Fruit fly (Drosophila melanogaster): Measurements from ENCODE around the gene Drsl1.

Gene Drsl1

DNA sequence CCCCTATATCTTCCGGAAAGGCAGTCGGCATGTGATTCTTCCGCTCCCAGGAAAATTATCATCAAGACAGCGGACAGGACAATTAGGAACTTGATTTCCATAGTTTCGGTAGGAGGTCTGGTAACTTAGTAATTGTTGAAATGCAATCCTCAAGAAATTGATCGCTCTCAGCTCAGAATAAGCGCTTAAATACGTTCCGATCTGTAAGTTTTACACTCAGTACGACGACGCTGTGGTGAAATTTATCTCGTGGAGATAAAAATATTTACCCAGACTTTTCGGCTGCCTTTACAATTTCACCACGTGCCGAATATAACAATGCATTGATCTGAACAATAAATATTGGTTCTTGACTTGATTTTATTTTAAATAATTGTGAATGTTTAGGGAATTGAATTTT, at the start of gene Drsl1:
Drsl1 (minus strand) TSS at position 101 of the 400 bp plus-strand sequence.
- no peak for TF ChIP-seq noc (tag; optimal IDR thresholded peaks at IDR 0.05)

DNA sequence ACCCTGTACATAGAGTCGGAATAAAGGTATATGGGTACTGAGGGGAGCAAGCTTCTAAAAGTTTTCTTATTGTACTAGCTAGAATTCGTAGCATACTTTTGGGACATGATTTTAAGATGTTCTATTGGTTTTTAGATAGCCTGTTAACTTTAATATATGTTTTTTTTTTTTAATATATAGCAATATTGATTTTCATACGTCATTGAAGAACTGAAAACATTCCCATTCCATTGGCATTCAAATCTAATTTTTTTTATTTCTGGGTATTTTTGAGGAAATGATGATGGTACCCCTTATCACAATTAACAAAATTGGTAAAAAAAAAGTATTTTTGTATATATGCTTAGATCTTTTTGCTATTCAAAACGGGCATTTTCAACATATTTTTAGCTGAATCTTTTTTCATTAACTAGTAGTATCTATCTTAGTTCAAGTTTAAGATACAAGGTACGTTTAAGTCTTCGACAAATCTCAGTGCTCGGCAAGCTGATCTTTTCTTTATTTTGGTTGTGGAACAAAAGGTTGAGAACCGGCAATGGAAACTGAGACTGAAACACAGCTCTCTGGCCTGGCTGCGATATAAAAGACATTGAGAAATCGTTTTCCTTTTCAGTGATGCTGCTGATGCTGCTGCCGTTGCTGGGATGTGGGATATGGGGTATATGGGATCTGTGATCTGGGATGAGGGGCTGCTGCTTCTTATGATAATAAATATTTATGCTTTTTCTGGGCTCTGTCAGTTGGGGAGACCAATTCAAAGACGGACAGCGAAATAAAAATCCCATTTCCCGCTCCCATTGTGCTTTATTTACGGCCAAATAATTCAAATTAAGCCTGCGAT, 49.2 kb upstream of the Drsl1 start:
- no peak for TF ChIP-seq noc (tag; optimal IDR thresholded peaks at IDR 0.05)

DNA sequence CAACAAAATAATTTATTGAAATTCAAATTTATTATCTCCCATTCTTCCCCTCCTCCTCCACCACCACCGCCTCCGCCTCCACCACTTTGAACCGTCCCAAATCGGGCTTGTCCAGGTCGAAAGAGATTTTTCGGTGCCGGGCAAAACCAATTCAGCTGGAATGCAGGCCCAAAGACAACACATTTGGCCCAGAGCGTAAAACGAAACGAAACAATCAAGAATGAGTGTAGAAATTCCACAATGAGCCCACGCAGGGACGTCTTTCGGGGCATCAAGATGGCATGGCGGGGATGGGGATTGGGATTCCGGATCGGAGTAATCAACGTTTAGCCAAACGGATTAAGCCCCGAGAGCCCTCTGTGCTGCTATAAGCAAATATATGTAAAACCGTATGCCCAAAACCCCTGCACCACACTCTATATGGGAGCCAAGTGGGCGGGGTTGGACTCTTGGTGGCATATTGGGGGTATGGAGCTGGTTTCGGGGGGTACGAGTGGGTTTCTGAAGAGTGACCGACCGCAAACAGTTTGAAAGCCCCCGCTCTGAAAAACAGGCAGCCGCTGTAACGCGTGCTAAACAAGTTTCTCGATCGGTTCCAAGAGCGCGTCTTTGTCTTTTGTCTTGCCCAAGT, 48.5 kb upstream of the Drsl1 start:
- TF ChIP-seq noc (tag; optimal IDR thresholded peaks at IDR 0.05): peak; percentile 21

DNA sequence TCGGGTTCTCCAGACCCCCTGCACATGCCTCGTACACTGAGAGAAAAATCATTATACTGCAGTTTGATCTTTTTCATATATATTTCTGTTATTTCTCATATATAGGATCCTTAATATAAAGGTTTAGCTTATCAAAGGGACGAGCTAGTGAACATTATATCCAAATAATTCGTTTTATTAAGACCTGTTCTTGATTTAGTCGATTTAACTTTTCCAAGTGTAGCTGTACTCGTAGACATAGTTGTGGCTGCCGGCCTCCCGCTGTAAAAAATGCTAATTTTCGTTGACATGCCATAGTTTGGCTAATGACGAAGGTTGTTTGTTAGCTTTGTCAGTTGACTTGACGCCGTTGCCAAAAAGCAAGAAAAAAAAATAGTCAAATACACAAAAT, 46.9 kb upstream of the Drsl1 start:
- TF ChIP-seq noc (tag; optimal IDR thresholded peaks at IDR 0.05): peak; percentile 88

DNA sequence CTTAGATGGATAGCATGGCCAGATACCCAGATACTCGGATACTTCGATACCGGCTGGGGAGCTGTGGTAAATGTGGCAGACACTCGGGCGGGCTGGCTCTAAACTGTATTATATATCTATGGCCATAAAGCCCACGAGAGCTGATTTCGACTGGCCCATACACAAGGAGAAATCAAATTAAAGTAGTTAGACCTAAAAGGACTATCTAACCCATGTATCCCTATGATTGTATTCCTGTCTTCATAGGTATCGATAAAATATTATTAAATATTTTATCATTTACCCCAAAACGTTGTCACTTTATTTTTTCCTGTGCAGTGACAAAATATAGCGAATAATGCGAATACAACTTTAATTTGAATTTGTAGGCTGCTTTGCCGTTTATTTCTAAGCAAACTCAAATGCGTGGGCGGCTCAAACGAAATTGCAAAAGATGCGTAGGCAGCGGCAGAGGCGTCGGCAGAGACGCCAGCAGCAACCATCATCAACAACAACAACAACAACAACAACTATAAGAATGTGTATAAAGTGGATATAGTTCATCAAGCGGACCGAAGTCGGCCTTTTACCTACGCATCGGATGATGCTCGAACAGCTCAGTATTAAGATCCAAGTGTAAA, 46.4 kb upstream of the Drsl1 start:
- peak; percentile 3 for TF ChIP-seq noc (tag; optimal IDR thresholded peaks at IDR 0.05)

DNA sequence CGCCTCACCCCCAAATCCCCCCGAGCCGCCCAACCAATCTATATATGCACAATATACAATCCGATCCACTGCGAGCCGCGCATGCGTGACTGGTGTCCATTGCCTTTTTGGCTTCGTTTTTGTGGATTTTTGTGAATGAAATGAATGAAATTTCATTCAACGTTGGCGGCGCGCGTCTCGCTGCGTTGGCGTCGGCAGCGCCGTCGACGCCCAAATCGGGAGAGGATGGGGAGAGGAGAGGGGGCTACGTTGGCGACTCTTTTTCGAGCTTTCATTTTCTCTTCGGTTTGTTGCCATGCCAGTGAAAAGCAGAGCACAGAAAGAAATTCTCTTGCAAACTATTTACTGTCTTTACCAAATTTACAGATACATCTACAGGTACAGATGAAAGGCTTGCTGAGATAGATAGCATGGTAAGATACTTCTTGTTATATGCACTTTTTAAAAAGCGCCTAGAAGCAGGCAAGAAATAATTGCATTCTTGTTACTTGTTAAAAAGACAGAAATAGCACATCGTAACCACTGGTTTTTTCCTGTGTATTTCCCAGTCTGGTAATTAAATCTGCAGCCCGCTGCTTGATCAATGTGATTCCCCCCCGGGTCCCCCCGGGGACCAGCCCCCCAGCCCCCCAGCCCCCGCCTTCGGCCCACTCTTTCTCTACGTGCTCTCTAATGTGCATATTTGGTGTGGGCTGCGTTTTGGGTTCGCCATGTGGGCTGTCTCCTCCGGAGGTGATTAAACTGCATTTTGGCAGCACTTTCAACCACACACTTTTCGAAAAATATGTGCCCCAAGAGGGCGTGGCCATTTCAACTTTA, 44.8 kb upstream of the Drsl1 start:
- no peak for TF ChIP-seq noc (tag; optimal IDR thresholded peaks at IDR 0.05)

DNA sequence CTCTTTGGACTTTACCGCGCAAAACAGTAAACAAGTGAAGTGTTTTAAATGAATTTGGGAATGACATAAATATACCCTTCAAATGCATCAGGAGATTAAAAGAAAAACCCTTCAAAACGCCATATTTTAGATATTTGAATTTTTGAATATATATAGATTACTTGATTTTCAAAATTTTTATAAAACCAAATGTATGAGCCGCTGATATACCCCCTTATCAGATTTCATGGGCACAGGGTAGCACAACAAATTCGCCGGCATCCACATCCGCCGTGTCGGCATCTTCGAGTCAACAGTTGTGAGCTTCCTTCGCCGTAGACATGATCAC, 42.3 kb upstream of the Drsl1 start, which contains the start of gene Ids:
Ids (plus strand) TSS at position 304 of the 328 bp plus-strand sequence.
- peak; percentile 66 for TF ChIP-seq noc (tag; optimal IDR thresholded peaks at IDR 0.05)

DNA sequence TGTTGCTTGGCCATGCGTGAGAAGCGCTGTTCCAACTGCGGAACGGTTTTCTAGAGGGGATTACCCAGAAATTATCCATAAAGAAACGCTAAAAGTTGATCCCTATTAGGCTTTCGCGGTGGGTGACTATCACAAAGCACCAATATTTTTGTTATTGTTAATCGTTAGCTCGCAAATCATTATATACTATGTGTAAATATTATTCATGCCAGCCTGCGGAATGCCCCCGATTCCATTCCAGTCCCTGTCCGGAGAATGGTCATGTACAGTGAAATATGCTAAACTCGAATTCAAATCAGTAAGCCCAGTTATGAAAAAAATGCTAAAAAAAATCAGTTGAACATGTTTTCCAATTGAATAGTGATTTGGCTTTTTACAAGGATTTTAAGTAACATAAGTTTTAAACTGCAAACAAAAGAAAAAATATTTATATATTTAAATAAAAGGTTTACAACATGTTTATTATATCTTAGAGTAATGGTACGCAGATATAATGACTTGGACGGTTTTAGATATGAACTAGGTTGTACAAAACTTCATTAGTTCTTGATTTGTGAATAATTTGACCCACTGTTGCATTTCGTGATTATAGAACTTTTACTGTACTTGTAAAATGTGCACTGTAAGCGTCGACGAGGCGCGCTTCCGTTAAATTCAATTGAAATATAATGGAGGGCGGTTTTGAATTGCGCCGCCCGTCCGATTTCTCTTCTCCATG, 41.8 kb upstream of the Drsl1 start:
- TF ChIP-seq noc (tag; optimal IDR thresholded peaks at IDR 0.05): no peak

DNA sequence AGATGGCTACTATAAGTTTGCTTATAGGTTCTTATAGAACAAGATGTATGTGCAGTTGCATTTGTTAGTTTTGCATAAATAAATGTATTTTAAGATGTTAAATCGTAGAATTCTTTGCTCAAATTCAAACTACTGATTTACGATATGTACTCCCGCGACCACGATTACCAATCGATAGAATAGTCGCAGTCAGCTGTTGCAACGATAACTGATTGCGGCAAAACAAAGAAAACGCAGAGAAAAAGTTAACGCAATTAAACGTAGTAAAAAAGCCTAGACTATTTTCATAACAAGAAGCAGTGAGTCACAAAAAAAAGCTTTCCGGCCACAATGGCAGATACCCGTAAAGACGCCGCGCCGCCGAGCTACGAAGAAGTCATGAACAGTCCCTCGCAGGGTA, 41.0 kb upstream of the Drsl1 start, which contains the start of gene CG12012:
CG12012 (plus strand) TSS at position 207 of the 400 bp plus-strand sequence.
- no peak for TF ChIP-seq noc (tag; optimal IDR thresholded peaks at IDR 0.05)

DNA sequence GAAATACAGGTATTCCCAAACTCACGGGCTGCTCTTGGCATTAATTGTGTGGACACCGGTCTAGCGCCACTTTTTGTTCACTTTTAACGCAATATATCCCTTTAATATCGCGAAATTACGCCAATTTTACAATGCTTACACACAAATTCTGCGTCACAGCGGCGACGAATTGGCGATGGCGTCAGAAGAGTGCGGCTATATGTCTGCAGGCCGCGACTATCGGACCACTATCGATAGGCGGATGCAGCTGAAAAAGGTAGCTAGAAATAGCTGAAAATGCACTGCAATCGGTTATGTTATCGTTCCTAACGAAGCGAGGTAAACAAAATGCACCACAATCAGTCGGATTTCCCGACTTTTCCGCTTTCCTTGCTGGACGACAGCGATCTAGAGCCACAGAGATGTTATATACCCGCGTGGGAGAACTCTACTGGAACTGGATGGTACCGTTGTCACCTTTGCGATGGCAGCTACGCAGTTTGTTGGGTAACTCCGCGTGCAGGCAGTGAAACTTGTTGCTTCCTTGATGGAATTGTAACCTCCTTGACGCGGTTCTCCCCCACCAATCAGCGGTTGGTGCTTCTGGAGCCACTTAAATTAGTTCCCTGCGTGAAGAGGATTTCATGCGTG, 38.5 kb upstream of the Drsl1 start, which contains the start of the genes Ythdc1 and CG12010:
Ythdc1 (minus strand) TSS at position 177 of the 630 bp plus-strand sequence.
CG12010 (plus strand) TSS at position 289 of the 630 bp plus-strand sequence.
- TF ChIP-seq noc (tag; optimal IDR thresholded peaks at IDR 0.05): no peak

DNA sequence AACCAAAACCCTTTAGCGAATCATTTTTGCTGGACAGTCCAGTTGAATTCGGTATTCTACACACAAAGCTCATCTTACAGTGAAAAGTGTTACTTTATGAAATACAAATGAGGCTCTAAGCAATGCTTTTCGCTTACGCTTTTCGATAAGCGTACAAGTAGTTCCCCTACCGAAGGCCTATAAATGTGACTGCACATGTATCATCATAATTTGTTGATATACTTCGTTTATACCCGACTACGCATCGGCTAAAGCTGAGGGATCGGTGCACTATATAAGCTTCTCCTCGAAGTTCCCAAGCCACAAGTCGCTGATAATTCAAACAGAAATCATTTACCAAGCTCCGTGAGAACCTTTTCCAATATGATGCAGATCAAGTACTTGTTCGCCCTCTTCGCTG, 33.7 kb upstream of the Drsl1 start, which contains the start of gene Drs:
Drs (plus strand) TSS at position 301 of the 400 bp plus-strand sequence.
- no peak for TF ChIP-seq noc (tag; optimal IDR thresholded peaks at IDR 0.05)

DNA sequence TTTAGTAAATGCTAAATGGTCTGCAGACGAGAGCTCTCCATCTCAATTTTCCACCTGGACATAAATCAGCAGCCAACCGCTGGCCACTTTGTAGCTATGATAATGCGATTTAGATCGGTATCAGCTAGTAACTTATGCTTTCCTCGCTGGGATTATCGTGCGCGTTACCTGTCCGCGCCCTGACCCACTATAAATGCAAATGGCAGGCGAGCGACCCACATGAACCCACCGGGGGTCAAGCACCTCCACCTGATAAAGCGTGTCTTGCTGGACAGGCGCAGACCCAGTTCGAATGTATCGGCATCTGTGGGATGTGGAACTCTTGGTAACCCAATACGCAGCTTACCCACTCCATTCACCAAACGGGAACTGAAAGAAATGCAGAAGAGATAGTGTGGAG, 17.7 kb upstream of the Drsl1 start:
- no peak for TF ChIP-seq noc (tag; optimal IDR thresholded peaks at IDR 0.05)

DNA sequence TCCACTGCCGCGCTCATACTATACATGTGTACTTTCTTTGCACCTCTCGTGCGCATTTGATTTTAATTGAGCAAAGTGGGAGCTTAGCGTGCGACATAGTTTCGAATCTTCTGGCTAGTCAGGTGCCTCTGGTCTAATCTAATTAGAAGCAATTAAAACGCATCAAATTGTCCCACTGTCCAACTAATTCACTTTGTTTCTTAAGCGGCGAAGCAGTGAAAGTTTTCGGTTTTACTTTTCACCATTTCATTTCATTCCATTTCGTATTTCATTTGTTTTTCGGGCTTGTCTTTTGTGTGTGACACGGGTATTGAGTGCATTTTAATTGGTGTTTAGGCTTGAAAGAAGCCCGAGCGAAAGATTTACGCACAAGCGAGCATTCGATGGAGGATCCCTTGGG, 16.9 kb upstream of the Drsl1 start:
- no peak for TF ChIP-seq noc (tag; optimal IDR thresholded peaks at IDR 0.05)

DNA sequence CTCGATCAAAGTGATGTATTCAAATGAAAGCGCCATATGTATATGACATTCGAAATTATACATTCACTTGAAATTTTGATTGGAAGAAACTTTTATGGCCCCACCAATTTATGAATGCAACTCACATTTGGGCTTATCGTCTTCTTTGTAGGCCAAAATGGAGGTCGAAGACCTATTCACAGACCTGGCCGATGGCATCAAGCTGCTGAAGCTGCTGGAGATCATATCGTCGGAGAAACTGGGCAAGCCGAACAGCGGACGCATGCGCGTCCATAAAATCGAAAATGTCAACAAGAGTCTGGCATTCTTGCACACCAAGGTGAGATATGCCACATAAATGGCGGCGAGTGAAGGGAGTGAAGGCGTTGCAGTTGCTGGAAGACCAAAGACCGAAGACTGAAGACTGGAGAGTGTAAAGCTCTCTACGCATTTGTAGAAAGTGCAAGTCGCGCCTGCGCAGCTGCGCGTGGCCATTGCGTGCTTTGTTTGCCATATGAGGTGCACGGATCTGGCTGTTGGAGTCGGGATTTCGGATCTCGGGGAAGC, 16.3 kb upstream of the Drsl1 start:
- no peak for TF ChIP-seq noc (tag; optimal IDR thresholded peaks at IDR 0.05)
